Worm (Caenorhabditis elegans): ENCODE results near the gene glrx-22.

The glrx-22 gene

ce11 chrIV:8232428-8232827 lies 31.4 kb upstream of the glrx-22 start (continued):
- TF ChIP-seq mdl-1 (tag; optimal IDR thresholded peaks at IDR 0.05) = peak in 1 of 2 experiments; percentile 72
- peak; percentile 41 for TF ChIP-seq nhr-28 (tag; optimal IDR thresholded peaks at IDR 0.05)
- TF ChIP-seq Y5F2A.4 (GFP tag; optimal IDR thresholded peaks at IDR 0.05) = no peak
- TF ChIP-seq aly-2 (tag; optimal IDR thresholded peaks at IDR 0.05) = no peak
- TF ChIP-seq aha-1 (tag) = no peak
- no peak for TF ChIP-seq zip-2 (tag; optimal IDR thresholded peaks at IDR 0.05)
- TF ChIP-seq gei-8 (GFP tag; optimal IDR thresholded peaks at IDR 0.05) = no peak
- no peak for TF ChIP-seq fos-1 (tag; optimal IDR thresholded peaks at IDR 0.05)
- no peak for TF ChIP-seq madf-5 (GFP tag; IDR thresholded peaks at IDR 0.05)
- no peak for TF ChIP-seq skn-1 (tag; optimal IDR thresholded peaks at IDR 0.05)
- TF ChIP-seq php-3 (GFP tag; IDR thresholded peaks at IDR 0.05) = no peak
- peak; percentile 5 for TF ChIP-seq mep-1 (tag; optimal IDR thresholded peaks at IDR 0.05)
- no peak for TF ChIP-seq nhr-25 (tag; optimal IDR thresholded peaks at IDR 0.05; ENCODE audit: borderline replicate concordance, insufficient read depth)
- no peak for TF ChIP-seq R02D3.7 (tag; optimal IDR thresholded peaks at IDR 0.05)
- no peak for TF ChIP-seq F10B5.3 (tag; optimal IDR thresholded peaks at IDR 0.05)
- TF ChIP-seq nhr-102 (tag; optimal IDR thresholded peaks at IDR 0.05) = no peak
- no peak for TF ChIP-seq T26A8.4 (GFP tag; IDR thresholded peaks at IDR 0.05)
- TF ChIP-seq F26F4.8 (GFP tag; conservative IDR thresholded peaks at IDR 0.05) = no peak
- TF ChIP-seq nhr-6 (tag; optimal IDR thresholded peaks at IDR 0.05) = no peak
- TF ChIP-seq hlh-11 (tag; optimal IDR thresholded peaks at IDR 0.05) = peak; percentile 25
- TF ChIP-seq snpc-1.2 (GFP tag; IDR thresholded peaks at IDR 0.05) = no peak
- peak; percentile 81 for TF ChIP-seq mxl-3 (GFP tag; optimal IDR thresholded peaks at IDR 0.05)
- TF ChIP-seq F49E8.2 (tag; optimal IDR thresholded peaks at IDR 0.05; ENCODE audit: borderline replicate concordance) = no peak
- no peak for TF ChIP-seq ceh-32 (tag; optimal IDR thresholded peaks at IDR 0.05; ENCODE audit: poor library complexity)
- TF ChIP-seq Y105C5A.15 (GFP tag; IDR thresholded peaks at IDR 0.05) = no peak
- no peak for TF ChIP-seq arid-1 (GFP tag; conservative IDR thresholded peaks at IDR 0.05)
- no peak for TF ChIP-seq dmd-8 (GFP tag; IDR thresholded peaks at IDR 0.05)
- TF ChIP-seq F37D6.2 (tag; optimal IDR thresholded peaks at IDR 0.05) = no peak
- TF ChIP-seq lsy-2 (tag; optimal IDR thresholded peaks at IDR 0.05) = peak in 1 of 2 experiments; percentile 38
- TF ChIP-seq ces-1 (GFP tag; optimal IDR thresholded peaks at IDR 0.05) = no peak
- TF ChIP-seq hmg-1.1 (GFP tag; IDR thresholded peaks at IDR 0.05) = 0 out of 2 replicates have a peak, but pooled peaks have one; percentile 15
- TF ChIP-seq mes-2 (tag; optimal IDR thresholded peaks at IDR 0.05; ENCODE audit: poor library complexity, severe bottlenecking) = no peak

- TF ChIP-seq tra-1 (GFP tag; IDR thresholded peaks at IDR 0.05) (peak; percentile 63; the same call in 1 of the 2 replicates), ces-1 (GFP tag; optimal IDR thresholded peaks at IDR 0.05) (no peak), snpc-4 (tag; optimal IDR thresholded peaks at IDR 0.05) (no peak), spr-1 (tag; optimal IDR thresholded peaks at IDR 0.05) (peak; percentile 48), nhr-76 (tag; optimal IDR thresholded peaks at IDR 0.05) (no peak), egl-43 (GFP tag; IDR thresholded peaks at IDR 0.05) (no peak), mdt-29 (GFP tag; IDR thresholded peaks at IDR 0.05) (no peak), nhr-77 (tag; optimal IDR thresholded peaks at IDR 0.05) (peak; percentile 33), nhr-6 (tag; optimal IDR thresholded peaks at IDR 0.05) (peak; percentile 30), nhr-25 (tag; optimal IDR thresholded peaks at IDR 0.05; ENCODE audit: borderline replicate concordance, insufficient read depth) (no peak), daf-16 (GFP tag; optimal IDR thresholded peaks at IDR 0.05) (no peak), daf-16 (tag; optimal IDR thresholded peaks at IDR 0.05) (peak; percentile 89), ceh-44 (GFP tag; IDR thresholded peaks at IDR 0.05) (no peak), Y48G9A.11 (GFP tag; IDR thresholded peaks at IDR 0.05) (no peak), ceh-32 (tag; optimal IDR thresholded peaks at IDR 0.05; ENCODE audit: poor library complexity) (no peak), madf-5 (GFP tag; IDR thresholded peaks at IDR 0.05) (no peak), rbr-2 (tag; optimal IDR thresholded peaks at IDR 0.05) (peak; percentile 48), mep-1 (tag; optimal IDR thresholded peaks at IDR 0.05) (peak; percentile 41), dve-1 (tag; optimal IDR thresholded peaks at IDR 0.05; ENCODE audit: insufficient read depth) (peak; percentile 78), ceh-82 (tag; optimal IDR thresholded peaks at IDR 0.05) (no peak), F26F4.8 (GFP tag; conservative IDR thresholded peaks at IDR 0.05) (no peak), mes-2 (tag; optimal IDR thresholded peaks at IDR 0.05; ENCODE audit: poor library complexity, severe bottlenecking) (peak; percentile 65), ama-1 (optimal IDR thresholded peaks at IDR 0.05) (no peak), lir-3 (tag; optimal IDR thresholded peaks at IDR 0.05) (no peak), skn-1 (tag; optimal IDR thresholded peaks at IDR 0.05) (no peak), tag-97 (GFP tag; IDR thresholded peaks at IDR 0.05) (no peak), ceh-28 (tag; optimal IDR thresholded peaks at IDR 0.05) (no peak), nhr-111 (GFP tag; optimal IDR thresholded peaks at IDR 0.05) (no peak)
These were observed 28.5 kb upstream of the glrx-22 start for ce11 chrIV:8229523-8229922.
